Worm (Caenorhabditis elegans) whole organism, midembryonic: ENCODE data around the gene nuaf-3.
"Not testable (repeated sequence)": the region's sequence is repeated elsewhere in the genome, so short reads cannot be mapped to it uniquely, and the experiment has no call there.

Experiments
- T22C8.4 ChIP-seq: fragments of 200-800 bp; sonication (Bioruptor generic); IDR thresholded peaks from 2 replicates; pipeline ENCODE4 v1.3.6; 2022; ENCODE audit warnings: missing genetic modification characterization, missing compliant biosample characterization
- cog-1 ChIP-seq: sonication (generic microtip); optimal IDR thresholded peaks from 2 replicates; lab custom pipeline; 2016; ENCODE audit warnings: missing genetic modification characterization, missing compliant biosample characterization
- flt-1 ChIP-seq: fragments of 200-800 bp; sonication (Bioruptor generic); IDR thresholded peaks from 2 replicates; pipeline ENCODE4 v1.3.6; 2022; ENCODE audit warnings: missing genetic modification characterization, missing compliant biosample characterization
- klf-2 ChIP-seq: fragments of 200-800 bp; sonication (Bioruptor generic); conservative IDR thresholded peaks from 2 replicates; pipeline ENCODE4 v1.3.6; 2022; ENCODE audit warnings: missing genetic modification reagents, missing genetic modification characterization, missing compliant biosample characterization
- med-1 ChIP-seq: sonication (generic microtip); optimal IDR thresholded peaks from 2 replicates; lab custom pipeline; 2017; ENCODE audit warnings: missing genetic modification characterization, mild to moderate bottlenecking, missing compliant biosample characterization, antibody characterized with exemption, missing genetic modification reagents; ENCODE audit not compliant: insufficient read depth
- ref-1 ChIP-seq: fragments of 200-800 bp; sonication (Bioruptor generic); conservative IDR thresholded peaks from 2 replicates; pipeline ENCODE4 v1.3.6; 2022; ENCODE audit warnings: missing genetic modification reagents, missing genetic modification characterization, missing compliant biosample characterization
- tab-1 ChIP-seq: fragments of 200-800 bp; sonication (Bioruptor generic); IDR thresholded peaks from 2 replicates; pipeline ENCODE4 v1.3.6; 2022; ENCODE audit warnings: missing genetic modification characterization, missing compliant biosample characterization
- ztf-23 ChIP-seq: fragments of 200-800 bp; sonication (Bioruptor generic); IDR thresholded peaks from 2 replicates; pipeline ENCODE4 v1.3.6; 2022; ENCODE audit warnings: missing genetic modification reagents, missing genetic modification characterization, missing compliant biosample characterization
- ztf-29 ChIP-seq: fragments of 200-800 bp; sonication (Bioruptor generic); IDR thresholded peaks from 2 replicates; pipeline ENCODE4 v1.3.6; 2022; ENCODE audit warnings: missing genetic modification reagents, missing genetic modification characterization, missing compliant biosample characterization

nuaf-3 gene

ce11 chrIV:11183991-11184390 lies at the start of gene nuaf-3:
Gene nuaf-3 (plus strand): TSS chrIV:11184291.
- TF ChIP-seq ref-1 (no peak), ztf-23 (no peak), flt-1 (no peak), T22C8.4 (GFP tag; lab: Robert Waterston, UW) (no peak), klf-2 (GFP tag; lab: Robert Waterston, UW) (no peak), tab-1 (no peak), ztf-29 (GFP tag; lab: Robert Waterston, UW) (no peak), cog-1 (no peak)

ce11 chrIV:11142314-11143227 lies 41.5 kb upstream of the nuaf-3 start, which contains the start of gene skih-2:
Gene skih-2 (minus strand): TSS chrIV:11142364.
- TF ChIP-seq ztf-23 (no peak), T22C8.4 (GFP tag; lab: Robert Waterston, UW) (no peak), flt-1 (no peak), ref-1 (no peak), med-1 (GFP tag; lab: Kevin White, UChicago) (no peak)

ce11 chrIV:11143228-11143444 lies 41.0 kb upstream of the nuaf-3 start, which contains the start of gene F01G4.4:
Gene F01G4.4 (plus strand): TSS chrIV:11143345.
- TF ChIP-seq ztf-23: no peak
- TF ChIP-seq klf-2 (GFP tag; lab: Robert Waterston, UW): no peak
- no peak for TF ChIP-seq ref-1
- no peak for TF ChIP-seq cog-1
- no peak for TF ChIP-seq med-1 (GFP tag; lab: Kevin White, UChicago)
- no peak for TF ChIP-seq tab-1
- TF ChIP-seq flt-1: no peak
- TF ChIP-seq T22C8.4 (GFP tag; lab: Robert Waterston, UW): no peak
- no peak for TF ChIP-seq ztf-29 (GFP tag; lab: Robert Waterston, UW)

- TF ChIP-seq flt-1: no peak
- TF ChIP-seq tab-1: no peak
- no peak for TF ChIP-seq ref-1
Measured at ce11 chrIV:11145929-11146339, 38.2 kb upstream of the nuaf-3 start.

- TF ChIP-seq ztf-23 (no peak), tab-1 (no peak), klf-2 (GFP tag; lab: Robert Waterston, UW) (no peak), ztf-29 (GFP tag; lab: Robert Waterston, UW) (no peak), T22C8.4 (GFP tag; lab: Robert Waterston, UW) (no peak), med-1 (GFP tag; lab: Kevin White, UChicago) (no peak), ref-1 (no peak), flt-1 (no peak), cog-1 (no peak)
Measured at ce11 chrIV:11146492-11146891, 37.6 kb upstream of the nuaf-3 start.

ce11 chrIV:11146962-11147470 lies 37.1 kb upstream of the nuaf-3 start, which contains the start of gene pigq-1:
Gene pigq-1 (minus strand): TSS chrIV:11147247.
- no peak for TF ChIP-seq ref-1
- no peak for TF ChIP-seq cog-1
- TF ChIP-seq med-1 (GFP tag; lab: Kevin White, UChicago): no peak
- TF ChIP-seq ztf-29 (GFP tag; lab: Robert Waterston, UW): no peak
- no peak for TF ChIP-seq flt-1
- no peak for TF ChIP-seq klf-2 (GFP tag; lab: Robert Waterston, UW)
- TF ChIP-seq tab-1: no peak
- no peak for TF ChIP-seq ztf-23
- TF ChIP-seq T22C8.4 (GFP tag; lab: Robert Waterston, UW): no peak

- TF ChIP-seq flt-1 (0 out of 2 replicates have a peak, but pooled peaks have one; percentile 7), klf-2 (GFP tag; lab: Robert Waterston, UW) (no peak), ref-1 (no peak), cog-1 (no peak), tab-1 (no peak)
Measured at ce11 chrIV:11148788-11149366, 35.2 kb upstream of the nuaf-3 start.

ce11 chrIV:11149454-11150163 lies 34.5 kb upstream of the nuaf-3 start, which contains the start of the genes F01G4.6 and pfd-1:
Gene F01G4.6 (minus strand): TSS chrIV:11149504.
Gene pfd-1 (plus strand): TSS chrIV:11150113.
- TF ChIP-seq ztf-23 (peak; percentile 68), flt-1 (0 out of 2 replicates have a peak, but pooled peaks have one; percentile 39), ref-1 (no peak)

ce11 chrIV:11150844-11151243 lies 33.2 kb upstream of the nuaf-3 start, which contains the start of gene C08F8.2:
Gene C08F8.2 (plus strand): TSS chrIV:11150997.
- TF ChIP-seq cog-1: no peak
- TF ChIP-seq med-1 (GFP tag; lab: Kevin White, UChicago): no peak
- TF ChIP-seq tab-1: no peak
- no peak for TF ChIP-seq ref-1
- TF ChIP-seq ztf-29 (GFP tag; lab: Robert Waterston, UW): no peak
- no peak for TF ChIP-seq flt-1
- no peak for TF ChIP-seq T22C8.4 (GFP tag; lab: Robert Waterston, UW)
- TF ChIP-seq ztf-23: no peak
- no peak for TF ChIP-seq klf-2 (GFP tag; lab: Robert Waterston, UW)

- not testable (repeated sequence) for TF ChIP-seq T22C8.4 (GFP tag; lab: Robert Waterston, UW); cog-1; ztf-29 (GFP tag; lab: Robert Waterston, UW)
Measured at ce11 chrIV:11154425-11155114, 29.5 kb upstream of the nuaf-3 start, which contains the start of gene C08F8.3. Gene C08F8.3 (plus strand): TSS chrIV:11155044.
